Worm (Caenorhabditis elegans) whole organism, L4 larva: Measurements from ENCODE around the gene ilys-4.

ENCODE experiments used
- ZK337.2 ChIP-seq: fragments of 200-800 bp; sonication (Bioruptor generic); IDR thresholded peaks from 2 replicates; pipeline ENCODE4 v1.3.6; 2022; ENCODE audit warnings: missing genetic modification reagents, missing genetic modification characterization, missing compliant biosample characterization
- ZK546.5 ChIP-seq, 2 experiments: sonication (generic microtip); optimal IDR thresholded peaks; 2 replicates each; lab custom pipeline; 2017; ENCODE audit warnings: missing biosample characterization in 2 of 2, missing genetic modification characterization in 2 of 2
- hlh-11 ChIP-seq: fragments of 200-800 bp; sonication (Bioruptor generic); optimal IDR thresholded peaks from 2 replicates; lab custom pipeline; 2018; ENCODE audit warnings: mild to moderate bottlenecking, missing genetic modification characterization, missing compliant biosample characterization
- hlh-30 ChIP-seq: sonication (generic microtip); optimal IDR thresholded peaks from 2 replicates; lab custom pipeline; 2017; ENCODE audit warnings: antibody characterized with exemption, mild to moderate bottlenecking, missing genetic modification characterization, missing compliant biosample characterization; ENCODE audit not compliant: insufficient read depth
- hmg-1.1 ChIP-seq: fragments of 200-800 bp; sonication (Bioruptor generic); IDR thresholded peaks from 2 replicates; pipeline ENCODE4 v1.3.6; 2022; ENCODE audit warnings: missing genetic modification reagents, missing genetic modification characterization, missing compliant biosample characterization
- lsy-2 ChIP-seq, 2 experiments: fragments of 150-350 bp in 1 of 2; sonication (generic microtip) in 1 of 2; optimal IDR thresholded peaks; 2 replicates each; lab custom pipeline; 2014 to 2017; ENCODE audit warnings: missing biosample characterization in 2 of 2, missing genetic modification characterization in 2 of 2
- mes-2 ChIP-seq: sonication (generic microtip); optimal IDR thresholded peaks from 2 replicates; lab custom pipeline; 2016; ENCODE audit warnings: missing genotype, mild to moderate bottlenecking, missing genetic modification characterization, missing compliant biosample characterization; ENCODE audit not compliant: poor library complexity, severe bottlenecking
- mxl-2 ChIP-seq: fragments of 200-800 bp; sonication (Bioruptor generic); conservative IDR thresholded peaks from 2 replicates; pipeline ENCODE4 v1.3.6; 2022; ENCODE audit warnings: missing genetic modification reagents, missing genetic modification characterization, missing compliant biosample characterization
- nhr-237 ChIP-seq: sonication (generic microtip); optimal IDR thresholded peaks from 2 replicates; lab custom pipeline; 2017; ENCODE audit warnings: missing biosample characterization, missing genetic modification characterization
- nhr-76 ChIP-seq: fragments of 150-350 bp; optimal IDR thresholded peaks from 2 replicates; lab custom pipeline; 2014; ENCODE audit warnings: missing biosample characterization, missing genetic modification characterization
- pha-4 ChIP-seq, 2 experiments: fragments of 150-350 bp in 1 of 2; fragments of 200-800 bp in 1 of 2; sonication (Bioruptor generic) in 1 of 2; IDR thresholded peaks in 1 of 2; optimal IDR thresholded peaks in 1 of 2; 2 replicates each; pipeline versions ENCODE4 v1.3.6 to Lab custom; 2014 to 2022; ENCODE audit warnings: missing genetic modification characterization in 2 of 2, missing genetic modification reagents in 2 of 2, missing biosample characterization in 1 of 2, missing compliant biosample characterization in 1 of 2
- unc-39 ChIP-seq: sonication (generic microtip); optimal IDR thresholded peaks from 2 replicates; lab custom pipeline; 2017; ENCODE audit warnings: missing biosample characterization, missing genetic modification characterization
- zip-2 ChIP-seq: fragments of 150-350 bp; optimal IDR thresholded peaks from 2 replicates; lab custom pipeline; 2014; ENCODE audit warnings: missing biosample characterization, missing genetic modification characterization

The ilys-4 gene

DNA sequence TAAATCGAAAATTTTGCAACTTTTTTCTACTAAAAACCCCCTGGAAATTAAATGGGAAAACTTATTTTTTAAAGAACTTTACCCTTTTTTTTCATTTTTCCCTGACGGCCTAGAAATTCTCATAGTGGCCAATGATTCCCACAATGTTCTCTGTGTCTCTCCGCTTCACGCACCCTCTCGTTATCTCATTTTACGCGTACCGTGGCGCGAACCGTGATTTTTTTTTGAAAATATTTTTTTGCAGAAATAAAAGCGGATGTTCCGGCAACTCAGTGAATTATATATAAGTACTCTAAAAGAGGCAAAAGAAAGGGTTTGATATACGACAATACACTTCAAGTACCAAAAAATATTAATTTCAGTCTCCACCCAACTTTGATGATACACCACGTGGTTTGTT lies 51.0 kb downstream of the ilys-4 start, which contains the start of gene C06A6.2:
Gene C06A6.2 (plus strand): TSS at position 237 of the 400 bp plus-strand sequence.
- TF ChIP-seq nhr-76 (tag; lab: Kevin White, UChicago) (no peak), mxl-2 (GFP tag; lab: Robert Waterston, UW) (no peak), unc-39 (tag; lab: Kevin White, UChicago) (no peak), mes-2 (peak; percentile 29), hlh-11 (no peak), zip-2 (tag; lab: Kevin White, UChicago) (no peak), nhr-237 (no peak), hlh-30 (tag; lab: Kevin White, UChicago) (peak; percentile 3), pha-4 (GFP tag; IDR thresholded peaks at IDR 0.05; lab: Robert Waterston, UW) (no peak), pha-4 (tag; optimal IDR thresholded peaks at IDR 0.05; lab: Kevin White, UChicago) (no peak), ZK546.5 (tag; optimal IDR thresholded peaks at IDR 0.05; lab: Kevin White, UChicago) (no peak), hmg-1.1 (GFP tag; lab: Robert Waterston, UW) (no peak), lsy-2 (tag; optimal IDR thresholded peaks at IDR 0.05; lab: Kevin White, UChicago) (no peak), ZK337.2 (GFP tag; lab: Robert Waterston, UW) (no peak)
